Worm (Caenorhabditis elegans) whole organism, midembryonic: Measurements from ENCODE around the gene kin-36.

ENCODE experiments used
- T22C8.4 ChIP-seq: fragments of 200-800 bp; sonication (Bioruptor generic); IDR thresholded peaks from 2 replicates; pipeline ENCODE4 v1.3.6; 2022; ENCODE audit warnings: missing genetic modification characterization, missing compliant biosample characterization
- flt-1 ChIP-seq: fragments of 200-800 bp; sonication (Bioruptor generic); IDR thresholded peaks from 2 replicates; pipeline ENCODE4 v1.3.6; 2022; ENCODE audit warnings: missing genetic modification characterization, missing compliant biosample characterization
- klf-2 ChIP-seq: fragments of 200-800 bp; sonication (Bioruptor generic); conservative IDR thresholded peaks from 2 replicates; pipeline ENCODE4 v1.3.6; 2022; ENCODE audit warnings: missing genetic modification reagents, missing genetic modification characterization, missing compliant biosample characterization
- med-1 ChIP-seq: sonication (generic microtip); optimal IDR thresholded peaks from 2 replicates; lab custom pipeline; 2017; ENCODE audit warnings: missing genetic modification characterization, mild to moderate bottlenecking, missing compliant biosample characterization, antibody characterized with exemption, missing genetic modification reagents; ENCODE audit not compliant: insufficient read depth

DNA sequence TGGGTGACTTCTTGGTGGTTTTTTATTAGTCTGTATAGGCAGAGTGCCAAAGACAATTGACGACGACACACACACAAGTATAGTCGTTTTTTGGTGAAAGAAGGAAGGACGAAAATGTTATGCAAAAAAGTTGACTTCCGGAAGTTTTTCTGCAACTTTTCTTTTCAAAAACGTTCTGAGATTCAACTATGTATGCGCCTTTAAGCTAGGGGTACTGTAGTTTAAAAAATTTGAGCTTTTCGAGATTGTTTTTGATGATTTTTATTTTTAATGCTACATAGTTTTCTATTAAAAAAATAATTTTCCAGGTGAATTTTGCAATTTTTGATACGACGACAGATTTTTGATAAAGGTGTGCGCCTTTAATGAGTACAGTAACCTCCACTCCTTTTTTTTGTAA lies 11.0 kb upstream of the kin-36 start:
- no peak for TF ChIP-seq med-1 (GFP tag; lab: Kevin White, UChicago)
- TF ChIP-seq klf-2 (GFP tag; lab: Robert Waterston, UW): no peak
- no peak for TF ChIP-seq flt-1 (GFP tag; lab: Robert Waterston, UW)
- no peak for TF ChIP-seq T22C8.4 (GFP tag; lab: Robert Waterston, UW)
